Fruit fly (Drosophila melanogaster): ENCODE data around the gene Lipt2.

The Lipt2 gene

dm6 chr3R:4449256-4449655, 12.1 kb upstream of the Lipt2 start:
- TF ChIP-seq CG4496 (GFP tag; IDR thresholded peaks at IDR 0.05) (no peak), rn (GFP tag; IDR thresholded peaks at IDR 0.05) (no peak), fd96Ca (GFP tag; IDR thresholded peaks at IDR 0.05) (0 out of 3 replicates have a peak, but pooled peaks have one; percentile 17), CG13204 (GFP tag; optimal IDR thresholded peaks at IDR 0.05) (peak; percentile 52), CG12605 (GFP tag; IDR thresholded peaks at IDR 0.05) (peak; percentile 48; the same call in 1 of the 2 replicates), CG17806 (tag; optimal IDR thresholded peaks at IDR 0.05) (no peak)

dm6 chr3R:4446455-4447224, 9.5 kb upstream of the Lipt2 start:
- no peak for TF ChIP-seq CG8301 (tag; optimal IDR thresholded peaks at IDR 0.05)
- peak; percentile 59 for TF ChIP-seq EcR (GFP tag; optimal IDR thresholded peaks at IDR 0.05)

dm6 chr3R:4445083-4445482, 8.0 kb upstream of the Lipt2 start:
- TF ChIP-seq CG32121 (GFP tag; IDR thresholded peaks at IDR 0.05) (no peak), CG13204 (GFP tag; optimal IDR thresholded peaks at IDR 0.05) (no peak), rn (GFP tag; IDR thresholded peaks at IDR 0.05) (no peak), EcR (GFP tag; optimal IDR thresholded peaks at IDR 0.05) (no peak), Ets98B (GFP tag; IDR thresholded peaks at IDR 0.05) (no peak), CG4496 (GFP tag; IDR thresholded peaks at IDR 0.05) (no peak), CG34367 (tag; optimal IDR thresholded peaks at IDR 0.05) (no peak), CG9948 (tag; optimal IDR thresholded peaks at IDR 0.05) (no peak), fd96Ca (GFP tag; IDR thresholded peaks at IDR 0.05) (no peak), CG15710 (tag; optimal IDR thresholded peaks at IDR 0.05) (no peak), Pif1B (GFP tag; optimal IDR thresholded peaks at IDR 0.05) (no peak), CG12605 (GFP tag; IDR thresholded peaks at IDR 0.05) (no peak), D1 (tag; optimal IDR thresholded peaks at IDR 0.05) (no peak), CG14655 (GFP tag; optimal IDR thresholded peaks at IDR 0.05) (no peak), CG10348 (GFP tag; IDR thresholded peaks at IDR 0.05) (no peak)

- TF ChIP-seq CG4496 (GFP tag; IDR thresholded peaks at IDR 0.05) (no peak), rn (GFP tag; IDR thresholded peaks at IDR 0.05) (no peak), D1 (tag; optimal IDR thresholded peaks at IDR 0.05) (no peak), CG34367 (tag; optimal IDR thresholded peaks at IDR 0.05) (no peak), CG9948 (tag; optimal IDR thresholded peaks at IDR 0.05) (no peak), CG8159 (tag; optimal IDR thresholded peaks at IDR 0.05) (no peak), EcR (GFP tag; optimal IDR thresholded peaks at IDR 0.05) (no peak), Ets98B (GFP tag; IDR thresholded peaks at IDR 0.05) (no peak)
Measured at dm6 chr3R:4437817-4438216, 688 bp upstream of the Lipt2 start.

dm6 chr3R:4433441-4434077, 3.6 kb downstream of the Lipt2 start, which contains the start of the genes eIF3a and CG1074:
TSS of gene eIF3a (minus strand) at chr3R:4433895.
TSS of gene CG1074 (plus strand) at chr3R:4433965.
- TF ChIP-seq CG15710 (tag; optimal IDR thresholded peaks at IDR 0.05) (peak; percentile 49), fd96Ca (GFP tag; IDR thresholded peaks at IDR 0.05) (peak; percentile 55; the same call in 2 of the 3 replicates), CG4496 (GFP tag; IDR thresholded peaks at IDR 0.05) (peak; percentile 65), CG32121 (GFP tag; IDR thresholded peaks at IDR 0.05) (peak; percentile 44), Ets98B (GFP tag; IDR thresholded peaks at IDR 0.05) (0 out of 2 replicates have a peak, but pooled peaks have one; percentile 48), gl (tag; optimal IDR thresholded peaks at IDR 0.05) (peak; percentile 33), CG12605 (GFP tag; IDR thresholded peaks at IDR 0.05) (peak; percentile 14; the same call in 1 of the 2 replicates), EcR (GFP tag; optimal IDR thresholded peaks at IDR 0.05) (peak; percentile 76), Snoo (tag; optimal IDR thresholded peaks at IDR 0.05) (peak; percentile 63), CG14655 (GFP tag; optimal IDR thresholded peaks at IDR 0.05) (no peak), Pif1A (GFP tag; optimal IDR thresholded peaks at IDR 0.05) (no peak)

dm6 chr3R:4428585-4429464, 8.3 kb downstream of the Lipt2 start, which contains the start of gene srl:
TSS of gene srl (minus strand) at chr3R:4429335.
- TF ChIP-seq CG32121 (GFP tag; IDR thresholded peaks at IDR 0.05) = 0 out of 2 replicates have a peak, but pooled peaks have one; percentile 14
- TF ChIP-seq D1 (tag; optimal IDR thresholded peaks at IDR 0.05) = no peak
